Worm (Caenorhabditis elegans): ENCODE results near the gene pal-1.

The pal-1 gene

DNA sequence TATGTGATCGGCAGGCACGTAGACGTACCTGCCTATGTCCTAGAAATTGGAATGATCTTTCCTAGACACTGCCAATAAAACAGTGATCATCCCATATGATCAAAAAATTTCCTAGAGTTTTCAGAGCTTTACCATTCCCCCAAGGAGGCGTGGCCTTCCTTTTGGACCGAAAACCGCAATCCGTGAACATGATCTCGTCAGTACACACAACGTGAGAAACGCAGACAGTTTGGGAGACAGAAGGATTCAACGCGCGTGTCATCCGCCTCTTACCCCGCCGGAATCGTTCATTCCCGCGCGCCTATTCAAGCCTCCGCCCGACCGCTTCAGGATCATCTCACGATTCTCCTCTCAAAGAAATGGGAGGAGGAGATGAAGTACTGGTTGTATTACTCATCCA is 43.9 kb downstream of the pal-1 start, which contains the start of gene B0393.5:
Gene B0393.5 (plus strand): TSS at position 301 of the 400 bp plus-strand sequence.
- no peak for TF ChIP-seq unc-62 (GFP tag; optimal IDR thresholded peaks at IDR 0.05)

DNA sequence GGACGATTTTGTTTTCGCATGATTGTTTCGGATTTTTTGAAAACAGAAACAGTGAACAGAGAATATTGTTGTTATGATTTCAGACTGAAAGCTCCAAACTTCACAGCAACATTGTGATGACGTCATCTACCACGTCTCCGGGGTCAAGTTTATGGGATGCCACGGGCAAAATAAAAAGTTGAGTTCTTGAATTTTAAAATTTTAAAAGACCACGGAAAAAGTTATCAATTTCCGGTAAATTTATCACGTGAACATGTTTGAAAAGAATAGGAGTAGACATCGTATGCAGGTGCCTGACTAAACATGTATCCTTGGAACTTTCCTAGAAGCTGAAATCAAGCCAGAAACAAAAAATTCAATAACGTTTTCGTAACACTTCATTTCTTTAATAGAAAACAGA is 45.9 kb downstream of the pal-1 start, which contains the start of gene B0393.4:
Gene B0393.4 (minus strand): TSS at position 101 of the 400 bp plus-strand sequence.
- no peak for TF ChIP-seq unc-62 (GFP tag; optimal IDR thresholded peaks at IDR 0.05)

DNA sequence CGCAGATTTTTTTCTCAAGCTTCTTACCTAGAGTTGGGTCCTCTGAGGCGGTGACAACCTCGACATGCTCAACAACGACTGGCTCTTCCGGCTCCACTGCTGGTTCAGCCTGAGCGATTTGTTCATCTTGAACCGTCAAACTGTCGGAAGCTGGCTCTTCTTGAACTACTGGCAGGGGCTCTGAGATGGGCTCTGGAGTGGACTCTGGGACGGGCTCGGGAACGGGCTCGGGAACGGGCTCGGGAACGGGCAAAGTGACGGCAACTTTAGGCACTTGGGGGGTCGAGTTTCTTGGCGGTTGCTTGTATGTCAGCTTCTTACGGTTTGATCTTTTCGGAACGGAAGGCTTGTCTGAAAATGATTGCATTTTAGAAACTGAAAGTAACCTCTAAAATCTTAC is 46.5 kb downstream of the pal-1 start:
- no peak for TF ChIP-seq unc-62 (GFP tag; optimal IDR thresholded peaks at IDR 0.05)

DNA sequence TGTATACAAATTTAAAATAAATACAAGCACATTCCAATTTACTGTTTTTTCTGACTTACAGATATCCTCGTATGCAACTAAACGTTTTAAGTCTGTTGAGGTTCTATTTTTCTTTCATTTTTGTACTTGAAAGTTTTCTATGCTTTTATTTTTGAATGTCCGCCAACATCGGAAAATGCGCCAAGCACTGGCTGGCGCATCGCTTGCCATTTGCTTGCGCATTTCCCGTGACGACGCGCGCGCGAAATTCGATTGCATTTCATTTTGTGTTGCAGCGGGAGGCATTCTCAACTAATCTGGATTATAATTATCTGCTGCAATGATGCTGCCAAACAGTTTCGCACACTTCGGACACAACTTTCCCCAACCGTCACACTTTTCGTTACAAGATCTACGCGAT is 52.4 kb downstream of the pal-1 start, which contains the start of gene fbxl-2:
Gene fbxl-2 (plus strand): TSS at position 278 of the 400 bp plus-strand sequence.
- no peak for TF ChIP-seq unc-62 (GFP tag; optimal IDR thresholded peaks at IDR 0.05)

All from whole organism, dauer.